Worm (Caenorhabditis elegans): ENCODE data around the gene K12B6.11.

DNA sequence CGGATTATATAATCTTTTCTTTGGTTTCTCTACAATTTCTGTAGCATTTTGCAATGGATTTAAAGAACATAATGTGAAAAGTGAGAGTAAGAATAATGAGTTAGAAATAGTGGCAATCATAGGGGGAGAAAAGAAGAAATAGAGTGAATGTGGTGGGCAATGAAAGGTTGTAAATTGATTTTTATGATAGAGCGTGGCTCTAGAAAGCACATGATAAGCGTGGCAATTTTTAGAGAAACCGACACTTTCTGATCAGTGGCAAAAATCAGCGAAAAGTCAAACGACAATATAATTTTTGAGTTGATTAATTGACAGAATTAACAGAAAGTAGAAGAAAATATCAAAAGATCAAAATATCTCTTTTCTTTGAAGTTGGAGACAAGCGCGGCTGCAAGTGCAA lies 3.7 kb downstream of the K12B6.11 start, which contains the start of gene K12B6.9:
- no peak for TF ChIP-seq hlh-26 (GFP tag; conservative IDR thresholded peaks at IDR 0.05)
- no peak for TF ChIP-seq rcor-1 (GFP tag; IDR thresholded peaks at IDR 0.05)
- TF ChIP-seq ztf-6 (GFP tag; IDR thresholded peaks at IDR 0.05) = no peak
- no peak for TF ChIP-seq ztf-18 (tag; optimal IDR thresholded peaks at IDR 0.05)
- TF ChIP-seq let-526 (GFP tag; IDR thresholded peaks at IDR 0.05) = no peak
- TF ChIP-seq let-607 (tag; optimal IDR thresholded peaks at IDR 0.05) = no peak
- no peak for TF ChIP-seq snpc-4 (GFP tag; optimal IDR thresholded peaks at IDR 0.05)
- TF ChIP-seq snpc-4 (tag; optimal IDR thresholded peaks at IDR 0.05) = no peak

Measured in whole organism, young adult.